Worm (Caenorhabditis elegans): ENCODE data around the gene chmp-7.

The chmp-7 gene

ce11 chrII:9057035-9057668, 2.4 kb downstream of the chmp-7 start, which contains the start of gene rpl-32 (continued):
- TF ChIP-seq C17E4.6 (GFP tag; IDR thresholded peaks at IDR 0.05): no peak
- peak; percentile 9 for TF ChIP-seq dpl-1 (GFP tag; optimal IDR thresholded peaks at IDR 0.05)
- TF ChIP-seq hmg-20 (GFP tag; IDR thresholded peaks at IDR 0.05): no peak
- peak; percentile 48 for TF ChIP-seq lsl-1 (GFP tag; optimal IDR thresholded peaks at IDR 0.05)
- no peak for TF ChIP-seq B0035.1 (tag; optimal IDR thresholded peaks at IDR 0.05)
- no peak for TF ChIP-seq ztf-3 (GFP tag; optimal IDR thresholded peaks at IDR 0.05)
- peak; percentile 61 for TF ChIP-seq lin-40 (tag; optimal IDR thresholded peaks at IDR 0.05)
- no peak for TF ChIP-seq hlh-12 (tag; optimal IDR thresholded peaks at IDR 0.05)
- TF ChIP-seq bed-1 (GFP tag; IDR thresholded peaks at IDR 0.05): no peak
- TF ChIP-seq efl-1 (GFP tag; optimal IDR thresholded peaks at IDR 0.05): peak; percentile 58
- no peak for TF ChIP-seq ceh-40 (GFP tag; IDR thresholded peaks at IDR 0.05)
- no peak for TF ChIP-seq him-1 (tag; optimal IDR thresholded peaks at IDR 0.05)
- peak; percentile 57 for TF ChIP-seq nhr-80 (tag; optimal IDR thresholded peaks at IDR 0.05)
- TF ChIP-seq K11D2.4 (GFP tag; IDR thresholded peaks at IDR 0.05): no peak; the same call in 1 of the 2 replicates
- TF ChIP-seq lin-26 (GFP tag; IDR thresholded peaks at IDR 0.05): no peak
- TF ChIP-seq ekl-4 (GFP tag; IDR thresholded peaks at IDR 0.05): no peak
- TF ChIP-seq rpc-1 (optimal IDR thresholded peaks at IDR 0.05): no peak
- no peak for TF ChIP-seq rpc-1 (tag; optimal IDR thresholded peaks at IDR 0.05)
- 0 out of 2 replicates have a peak, but pooled peaks have one; percentile 19 for TF ChIP-seq lir-1 (GFP tag; conservative IDR thresholded peaks at IDR 0.05)
- TF ChIP-seq F57A8.1 (GFP tag; optimal IDR thresholded peaks at IDR 0.05): no peak
- TF ChIP-seq ets-4 (GFP tag; optimal IDR thresholded peaks at IDR 0.05): no peak
- no peak; the same call in 1 of the 2 replicates for TF ChIP-seq cebp-1 (GFP tag; IDR thresholded peaks at IDR 0.05)
- TF ChIP-seq cebp-1 (tag; optimal IDR thresholded peaks at IDR 0.05): peak; percentile 69
- TF ChIP-seq nfya-2 (GFP tag; IDR thresholded peaks at IDR 0.05): no peak
- peak; percentile 78 for TF ChIP-seq rcor-1 (GFP tag; IDR thresholded peaks at IDR 0.05)
- no peak for TF ChIP-seq nhr-27 (tag; optimal IDR thresholded peaks at IDR 0.05)
- peak; percentile 30 for TF ChIP-seq ceh-27 (GFP tag; optimal IDR thresholded peaks at IDR 0.05)
- TF ChIP-seq Y79H2A.3 (GFP tag; conservative IDR thresholded peaks at IDR 0.05): no peak
- peak; percentile 26 for TF ChIP-seq ZK185.1 (tag; optimal IDR thresholded peaks at IDR 0.05; ENCODE audit: poor library complexity, severe bottlenecking)
- no peak for TF ChIP-seq ztf-26 (tag; optimal IDR thresholded peaks at IDR 0.05)
- TF ChIP-seq tbx-9 (tag; optimal IDR thresholded peaks at IDR 0.05; ENCODE audit: borderline replicate concordance): no peak
- peak; percentile 7 for TF ChIP-seq unc-130 (GFP tag; optimal IDR thresholded peaks at IDR 0.05)
- TF ChIP-seq madf-6 (GFP tag; IDR thresholded peaks at IDR 0.05): peak; percentile 63; the same call in 1 of the 2 replicates
- peak; percentile 52 for TF ChIP-seq F33H1.4 (GFP tag; IDR thresholded peaks at IDR 0.05)
- peak; percentile 39 for TF ChIP-seq F49E8.2 (tag; optimal IDR thresholded peaks at IDR 0.05; ENCODE audit: insufficient read depth)
- no peak for TF ChIP-seq rec-8 (tag; optimal IDR thresholded peaks at IDR 0.05)
- no peak for TF ChIP-seq madf-3 (GFP tag; IDR thresholded peaks at IDR 0.05)
- no peak for TF ChIP-seq F55B11.4 (tag; optimal IDR thresholded peaks at IDR 0.05; ENCODE audit: borderline replicate concordance, insufficient read depth)
- TF ChIP-seq chd-7 (tag; optimal IDR thresholded peaks at IDR 0.05): no peak
- peak; percentile 45 for TF ChIP-seq tlf-1 (GFP tag; optimal IDR thresholded peaks at IDR 0.05)
- peak in 1 of 3 experiments; percentile 55 for TF ChIP-seq lin-35 (GFP tag; optimal IDR thresholded peaks at IDR 0.05)
- no peak for TF ChIP-seq egl-18 (GFP tag; IDR thresholded peaks at IDR 0.05)
- TF ChIP-seq F37B4.10 (GFP tag; IDR thresholded peaks at IDR 0.05): no peak
- TF ChIP-seq fkh-3 (tag; optimal IDR thresholded peaks at IDR 0.05): no peak
- no peak for TF ChIP-seq T07F8.4 (tag; optimal IDR thresholded peaks at IDR 0.05)
- no peak for TF ChIP-seq pha-4 (tag; optimal IDR thresholded peaks at IDR 0.05)
- no peak for TF ChIP-seq B0336.3 (GFP tag; IDR thresholded peaks at IDR 0.05)
- no peak for TF ChIP-seq nfya-1 (tag; optimal IDR thresholded peaks at IDR 0.05; ENCODE audit: borderline replicate concordance, insufficient read depth)
